Worm (Caenorhabditis elegans) whole organism, late embryonic: Measurements from ENCODE around the gene C39D10.7.
A peak's percentile ranks its signal among the peaks of the same experiment; 100 is the strongest.

Experiments
- C08G9.2 ChIP-seq: sonication (generic microtip); optimal IDR thresholded peaks from 2 replicates; lab custom pipeline; 2016; ENCODE audit warnings: mild to moderate bottlenecking, missing genetic modification characterization, moderate library complexity, missing compliant biosample characterization
- C38D4.7 ChIP-seq: fragments of 200-800 bp; sonication (Bioruptor generic); optimal IDR thresholded peaks from 2 replicates; lab custom pipeline; 2018; ENCODE audit warnings: mild to moderate bottlenecking, missing genetic modification characterization, moderate library complexity, missing compliant biosample characterization
- F13H6.1 ChIP-seq: sonication (generic microtip); optimal IDR thresholded peaks from 2 replicates; lab custom pipeline; 2016; ENCODE audit warnings: missing genetic modification characterization, missing compliant biosample characterization
- K09A11.1 ChIP-seq: sonication (generic microtip); optimal IDR thresholded peaks from 2 replicates; lab custom pipeline; 2017; ENCODE audit warnings: antibody characterized with exemption, mild to moderate bottlenecking, missing genetic modification characterization, missing compliant biosample characterization; ENCODE audit not compliant: insufficient read depth
- ama-1 ChIP-seq: fragments of 150-350 bp; optimal IDR thresholded peaks from 2 replicates; lab custom pipeline; 2014
- ceh-22 ChIP-seq: sonication (generic microtip); optimal IDR thresholded peaks from 2 replicates; lab custom pipeline; 2017; ENCODE audit warnings: missing biosample characterization, missing genetic modification characterization
- ceh-30 ChIP-seq: fragments of 150-350 bp; optimal IDR thresholded peaks from 2 replicates; lab custom pipeline; 2014; ENCODE audit warnings: missing biosample characterization, missing genetic modification characterization
- ceh-6 ChIP-seq: fragments of 200-800 bp; sonication (Bioruptor generic); optimal IDR thresholded peaks from 2 replicates; lab custom pipeline; 2018; ENCODE audit warnings: mild to moderate bottlenecking, missing genetic modification characterization, missing compliant biosample characterization
- dmd-4 ChIP-seq: sonication (generic microtip); optimal IDR thresholded peaks from 2 replicates; lab custom pipeline; 2016; ENCODE audit warnings: borderline replicate concordance, missing genetic modification characterization, missing compliant biosample characterization
- elt-2 ChIP-seq: sonication (generic microtip); optimal IDR thresholded peaks from 2 replicates; lab custom pipeline; 2016; ENCODE audit warnings: missing genetic modification reagents, missing genetic modification characterization, missing compliant biosample characterization
- fkh-10 ChIP-seq: fragments of 150-350 bp; optimal IDR thresholded peaks from 2 replicates; lab custom pipeline; 2014; ENCODE audit warnings: missing biosample characterization, missing genetic modification reagents, missing genetic modification characterization
- fkh-6 ChIP-seq: sonication (generic microtip); optimal IDR thresholded peaks from 2 replicates; lab custom pipeline; 2016; ENCODE audit warnings: missing genetic modification characterization, missing compliant biosample characterization
- gmeb-2 ChIP-seq: sonication (generic microtip); optimal IDR thresholded peaks from 2 replicates; lab custom pipeline; 2016; ENCODE audit warnings: missing genetic modification characterization, inconsistent platforms, missing compliant biosample characterization
- hlh-13 ChIP-seq: fragments of 200-800 bp; sonication (Bioruptor generic); optimal IDR thresholded peaks from 2 replicates; lab custom pipeline; 2018; ENCODE audit warnings: mild to moderate bottlenecking, missing genetic modification characterization, missing compliant biosample characterization
- hlh-30 ChIP-seq: sonication (generic microtip); optimal IDR thresholded peaks from 2 replicates; lab custom pipeline; 2017; ENCODE audit warnings: antibody characterized with exemption, missing genetic modification characterization, missing compliant biosample characterization; ENCODE audit not compliant: insufficient read depth
- hlh-6 ChIP-seq: sonication (generic microtip); optimal IDR thresholded peaks from 2 replicates; lab custom pipeline; 2016; ENCODE audit warnings: missing genotype, missing genetic modification characterization, missing compliant biosample characterization
- lim-6 ChIP-seq: sonication (generic microtip); optimal IDR thresholded peaks from 2 replicates; lab custom pipeline; 2016; ENCODE audit warnings: missing genetic modification characterization, missing compliant biosample characterization
- lin-11 ChIP-seq: fragments of 200-800 bp; sonication (Bioruptor generic); optimal IDR thresholded peaks from 2 replicates; lab custom pipeline; 2018; ENCODE audit warnings: mild to moderate bottlenecking, missing genetic modification characterization, missing compliant biosample characterization
- madf-2 ChIP-seq: sonication (generic microtip); optimal IDR thresholded peaks from 2 replicates; lab custom pipeline; 2017; ENCODE audit warnings: missing genetic modification characterization, missing compliant biosample characterization
- nfya-1 ChIP-seq: sonication (generic microtip); optimal IDR thresholded peaks from 2 replicates; lab custom pipeline; 2017; ENCODE audit warnings: missing genetic modification characterization, mild to moderate bottlenecking, missing compliant biosample characterization, antibody characterized with exemption, moderate library complexity
- nhr-11 ChIP-seq: fragments of 150-350 bp; optimal IDR thresholded peaks from 2 replicates; lab custom pipeline; 2014; ENCODE audit warnings: missing biosample characterization, missing genetic modification characterization
- nhr-232 ChIP-seq: sonication (generic microtip); optimal IDR thresholded peaks from 2 replicates; lab custom pipeline; 2016; ENCODE audit warnings: missing genetic modification characterization, missing compliant biosample characterization
- npax-4 ChIP-seq: sonication (generic microtip); optimal IDR thresholded peaks from 2 replicates; lab custom pipeline; 2016; ENCODE audit warnings: missing genetic modification characterization, missing compliant biosample characterization
- odd-2 ChIP-seq: sonication (generic microtip); optimal IDR thresholded peaks from 2 replicates; lab custom pipeline; 2017; ENCODE audit warnings: antibody characterized with exemption, mild to moderate bottlenecking, missing genetic modification characterization, missing compliant biosample characterization
- pat-9 ChIP-seq: fragments of 200-800 bp; sonication (Bioruptor generic); optimal IDR thresholded peaks from 2 replicates; lab custom pipeline; 2018; ENCODE audit warnings: mild to moderate bottlenecking, missing genetic modification characterization, moderate library complexity, missing compliant biosample characterization
- pax-1 ChIP-seq: fragments of 150-350 bp; optimal IDR thresholded peaks from 2 replicates; lab custom pipeline; 2014; ENCODE audit warnings: missing biosample characterization, missing genetic modification characterization
- pha-2 ChIP-seq: sonication (generic microtip); optimal IDR thresholded peaks from 2 replicates; lab custom pipeline; 2017; ENCODE audit warnings: mild to moderate bottlenecking, missing genetic modification characterization, missing compliant biosample characterization
- pha-4 ChIP-seq: fragments of 150-350 bp; optimal IDR thresholded peaks from 2 replicates; lab custom pipeline; 2018; ENCODE audit warnings: missing biosample characterization, missing genetic modification reagents, missing genetic modification characterization
- pros-1 ChIP-seq: fragments of 150-350 bp; optimal IDR thresholded peaks from 2 replicates; lab custom pipeline; 2014; ENCODE audit warnings: missing biosample characterization, missing genetic modification reagents, missing genetic modification characterization
- sox-2 ChIP-seq: fragments of 200-800 bp; sonication (Bioruptor generic); IDR thresholded peaks from 2 replicates; pipeline ENCODE4 v1.3.6; 2022; ENCODE audit warnings: missing genetic modification reagents, missing genetic modification characterization, missing compliant biosample characterization
- syd-9 ChIP-seq: sonication (generic microtip); optimal IDR thresholded peaks from 2 replicates; lab custom pipeline; 2016; ENCODE audit warnings: mild to moderate bottlenecking, missing genetic modification characterization, moderate library complexity, missing compliant biosample characterization
- ttx-3 ChIP-seq: sonication (generic microtip); optimal IDR thresholded peaks from 2 replicates; lab custom pipeline; 2016; ENCODE audit warnings: missing genetic modification reagents, missing genetic modification characterization, missing compliant biosample characterization
- unc-3 ChIP-seq, 2 experiments: fragments of 200-800 bp in 1 of 2; sonication (Bioruptor generic) in 1 of 2; sonication (generic microtip) in 1 of 2; conservative IDR thresholded peaks in 1 of 2; optimal IDR thresholded peaks in 1 of 2; 2 replicates each; pipeline versions ENCODE4 v1.3.6 to Lab custom; 2016 to 2022; ENCODE audit warnings: missing compliant biosample characterization in 2 of 2, missing genetic modification characterization in 2 of 2, missing genetic modification reagents in 1 of 2
- unc-42 ChIP-seq: sonication (generic microtip); optimal IDR thresholded peaks from 2 replicates; lab custom pipeline; 2016; ENCODE audit warnings: missing genotype, missing genetic modification characterization, missing compliant biosample characterization
- unc-55 ChIP-seq: sonication (generic microtip); optimal IDR thresholded peaks from 2 replicates; lab custom pipeline; 2017; ENCODE audit warnings: missing biosample characterization, missing genetic modification reagents, missing genetic modification characterization
- zip-5 ChIP-seq: sonication (generic microtip); optimal IDR thresholded peaks from 2 replicates; lab custom pipeline; 2016; ENCODE audit warnings: missing genetic modification characterization, missing compliant biosample characterization
- ztf-16 ChIP-seq: sonication (generic microtip); optimal IDR thresholded peaks from 2 replicates; lab custom pipeline; 2017; ENCODE audit warnings: missing genetic modification characterization, missing compliant biosample characterization

The C39D10.7 gene

DNA sequence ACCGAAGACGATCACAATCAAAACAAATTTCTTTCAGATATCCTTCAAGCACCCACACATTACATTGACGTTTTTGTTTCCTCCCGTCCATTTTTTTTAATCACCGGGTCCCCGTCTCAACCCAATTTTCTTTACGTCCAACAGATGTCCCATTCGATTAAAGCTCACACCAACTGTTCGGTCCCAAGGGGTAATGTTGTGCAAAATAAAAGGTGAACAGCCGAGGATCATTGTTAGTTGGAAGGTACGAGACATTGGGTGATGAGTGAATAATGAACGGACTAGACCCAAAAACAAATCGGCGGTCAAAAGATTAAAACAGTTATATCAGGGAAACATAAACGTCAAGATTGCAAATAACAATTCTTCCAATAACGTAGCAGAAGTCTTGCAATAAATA, 31.7 kb upstream of the C39D10.7 start:
- peak; percentile 35 for TF ChIP-seq unc-55
- TF ChIP-seq ttx-3 (tag; lab: Kevin White, UChicago), result no peak

ce11 chrX:7944999-7945398, 31.3 kb upstream of the C39D10.7 start, which contains the start of gene tnt-3:
tnt-3 (minus strand) TSS chrX:7945099.
- no peak for TF ChIP-seq fkh-6 (tag; lab: Kevin White, UChicago)
- no peak for TF ChIP-seq ztf-16 (tag; lab: Kevin White, UChicago)
- TF ChIP-seq hlh-6 (tag; lab: Kevin White, UChicago), result no peak
- TF ChIP-seq fkh-10 (GFP tag; lab: Kevin White, UChicago), result no peak
- no peak for TF ChIP-seq nhr-11 (tag; lab: Kevin White, UChicago)
- TF ChIP-seq dmd-4 (tag; lab: Kevin White, UChicago), result no peak
- TF ChIP-seq ttx-3 (tag; lab: Kevin White, UChicago), result no peak
- no peak for TF ChIP-seq nhr-232 (tag; lab: Kevin White, UChicago)
- no peak for TF ChIP-seq npax-4 (tag; lab: Kevin White, UChicago)
- TF ChIP-seq pha-2 (tag; lab: Kevin White, UChicago), result no peak
- TF ChIP-seq unc-3 (GFP tag; conservative IDR thresholded peaks at IDR 0.05; lab: Robert Waterston, UW), result no peak
- TF ChIP-seq unc-3 (tag; optimal IDR thresholded peaks at IDR 0.05; lab: Kevin White, UChicago), result no peak
- TF ChIP-seq ceh-6, result no peak

ce11 chrX:7942675-7943074, 28.9 kb upstream of the C39D10.7 start:
- TF ChIP-seq hlh-13 (GFP tag; lab: Kevin White, UChicago) (no peak), gmeb-2 (tag; lab: Kevin White, UChicago) (no peak), fkh-6 (tag; lab: Kevin White, UChicago) (no peak), ztf-16 (tag; lab: Kevin White, UChicago) (no peak), pat-9 (no peak), pros-1 (tag; lab: Kevin White, UChicago) (no peak)
- TF ChIP-seq, all 69 proteins: peak for 0

ce11 chrX:7932453-7932852, 18.7 kb upstream of the C39D10.7 start:
- TF ChIP-seq pha-4 (tag; lab: Kevin White, UChicago) (no peak), pax-1 (no peak), ceh-22 (tag; lab: Kevin White, UChicago) (no peak), K09A11.1 (no peak), C08G9.2 (no peak), sox-2 (GFP tag; lab: Robert Waterston, UW) (no peak), zip-5 (tag; lab: Kevin White, UChicago) (no peak), hlh-13 (GFP tag; lab: Kevin White, UChicago) (no peak), lin-11 (no peak), nfya-1 (tag; lab: Kevin White, UChicago) (no peak), F13H6.1 (tag; lab: Kevin White, UChicago) (no peak), odd-2 (no peak), unc-42 (tag; lab: Kevin White, UChicago) (no peak), ceh-30 (tag; lab: Kevin White, UChicago) (no peak), madf-2 (no peak), ttx-3 (tag; lab: Kevin White, UChicago) (no peak)

DNA sequence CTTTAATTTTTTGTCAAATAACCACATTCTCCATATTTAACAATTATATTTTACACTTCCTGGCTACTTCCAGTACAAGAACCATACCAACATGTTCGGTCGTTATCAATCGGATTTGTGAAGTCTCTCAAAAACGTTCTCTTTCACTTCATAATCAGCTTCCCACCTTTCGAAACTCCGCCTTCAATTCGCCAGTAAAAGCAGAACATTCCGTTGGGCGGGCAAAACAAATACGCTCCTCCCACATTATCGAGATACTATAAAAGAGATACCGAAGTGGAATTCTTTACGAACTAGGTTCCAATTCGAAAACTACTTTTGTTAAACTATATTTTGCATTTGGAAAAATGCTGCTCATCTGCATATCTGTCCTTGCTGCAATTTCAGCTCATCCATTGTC, 16.7 kb upstream of the C39D10.7 start, which contains the start of gene zig-3:
Gene zig-3 (plus strand): TSS at position 301 of the 400 bp plus-strand sequence.
- TF ChIP-seq ama-1 (lab: Kevin White, UChicago), result no peak
- no peak for TF ChIP-seq C38D4.7 (GFP tag; lab: Kevin White, UChicago)
- TF ChIP-seq lim-6 (tag; lab: Kevin White, UChicago), result no peak
- TF ChIP-seq syd-9 (tag; lab: Kevin White, UChicago), result no peak
- TF ChIP-seq sox-2 (GFP tag; lab: Robert Waterston, UW), result no peak
- no peak for TF ChIP-seq gmeb-2 (tag; lab: Kevin White, UChicago)
- no peak for TF ChIP-seq elt-2
- TF ChIP-seq ceh-30 (tag; lab: Kevin White, UChicago), result no peak
- TF ChIP-seq hlh-30 (tag; lab: Kevin White, UChicago), result no peak
- no peak for TF ChIP-seq nfya-1 (tag; lab: Kevin White, UChicago)
- no peak for TF ChIP-seq ttx-3 (tag; lab: Kevin White, UChicago)
